Fruit fly (Drosophila melanogaster) whole organism, embryonic: ENCODE measurements around the gene CG6610.

Experiments
- B-H1 ChIP-seq: fragments of 200-800 bp; sonication (Bioruptor generic); IDR thresholded peaks from 3 replicates; pipeline ENCODE4 v1.3.6; 2022; ENCODE audit warnings: missing biosample characterization, missing genetic modification characterization
- CG1024 ChIP-seq: fragments of 200-800 bp; sonication (Bioruptor generic); IDR thresholded peaks from 2 replicates; pipeline ENCODE4 v1.3.6; 2022; ENCODE audit warnings: missing biosample characterization, missing genetic modification characterization
- CG10462 ChIP-seq: fragments of 200-800 bp; sonication (Bioruptor generic); optimal IDR thresholded peaks from 2 replicates; lab custom pipeline; 2016; ENCODE audit warnings: missing biosample characterization, missing genetic modification characterization
- CG10979 ChIP-seq: fragments of 200-800 bp; sonication (Bioruptor generic); optimal IDR thresholded peaks from 2 replicates; lab custom pipeline; 2018; ENCODE audit warnings: missing biosample characterization, mild to moderate bottlenecking, missing genetic modification characterization, moderate library complexity
- CG12391 ChIP-seq: fragments of 200-800 bp; sonication (Bioruptor generic); optimal IDR thresholded peaks from 3 replicates; lab custom pipeline; 2018; ENCODE audit warnings: missing biosample characterization, mild to moderate bottlenecking, missing genetic modification characterization, moderate library complexity
- CG13424 ChIP-seq: fragments of 200-800 bp; sonication (Bioruptor generic); optimal IDR thresholded peaks from 2 replicates; lab custom pipeline; 2019; ENCODE audit warnings: missing biosample characterization, mild to moderate bottlenecking, missing genetic modification characterization, moderate library complexity
- CG14860 ChIP-seq: fragments of 200-800 bp; sonication (Bioruptor generic); IDR thresholded peaks from 3 replicates; pipeline ENCODE4 v1.3.6; 2022; ENCODE audit warnings: missing biosample characterization, missing genetic modification characterization; ENCODE audit not compliant: partially characterized antibody
- CG18599 ChIP-seq: fragments of 200-800 bp; sonication (Bioruptor generic); optimal IDR thresholded peaks from 3 replicates; lab custom pipeline; 2017; ENCODE audit warnings: missing biosample characterization, missing genetic modification characterization, mild to moderate bottlenecking, moderate library complexity, missing genetic modification reagents
- CG2875 ChIP-seq: fragments of 200-800 bp; sonication (Bioruptor generic); optimal IDR thresholded peaks from 2 replicates; lab custom pipeline; 2017; ENCODE audit warnings: missing biosample characterization, mild to moderate bottlenecking, missing genetic modification characterization, missing genetic modification reagents
- CG32772 ChIP-seq: fragments of 200-800 bp; sonication (Bioruptor generic); IDR thresholded peaks from 2 replicates; pipeline ENCODE4 v1.3.6; 2022; ENCODE audit warnings: missing biosample characterization, missing genetic modification characterization
- CG33213 ChIP-seq: fragments of 200-800 bp; sonication (Bioruptor generic); optimal IDR thresholded peaks from 3 replicates; lab custom pipeline; 2016; ENCODE audit warnings: missing biosample characterization, missing genetic modification characterization
- CG3838 ChIP-seq: fragments of 200-800 bp; sonication (Bioruptor generic); optimal IDR thresholded peaks from 3 replicates; lab custom pipeline; 2016; ENCODE audit warnings: missing biosample characterization, missing genetic modification characterization
- CG42726 ChIP-seq: fragments of 200-800 bp; sonication (Bioruptor generic); IDR thresholded peaks from 2 replicates; pipeline ENCODE4 v1.3.6; 2022; ENCODE audit warnings: missing biosample characterization, missing genetic modification characterization; ENCODE audit not compliant: partially characterized antibody
- CG6683 ChIP-seq: fragments of 200-800 bp; sonication (Bioruptor generic); optimal IDR thresholded peaks from 2 replicates; lab custom pipeline; 2017; ENCODE audit warnings: missing biosample characterization, mild to moderate bottlenecking, missing genetic modification characterization, missing genetic modification reagents
- CG6791 ChIP-seq: fragments of 200-800 bp; sonication (Bioruptor generic); IDR thresholded peaks from 3 replicates; pipeline ENCODE4 v1.3.6; 2022; ENCODE audit warnings: missing biosample characterization, missing genetic modification characterization; ENCODE audit not compliant: partially characterized antibody
- CG6813 ChIP-seq: fragments of 200-800 bp; sonication (Bioruptor generic); optimal IDR thresholded peaks from 2 replicates; lab custom pipeline; 2017; ENCODE audit warnings: missing biosample characterization, missing genetic modification characterization, mild to moderate bottlenecking, moderate library complexity, missing genetic modification reagents
- CG6854 ChIP-seq: fragments of 200-800 bp; sonication (Bioruptor generic); optimal IDR thresholded peaks from 3 replicates; lab custom pipeline; 2017; ENCODE audit warnings: missing biosample characterization, mild to moderate bottlenecking, missing genetic modification characterization
- CG8765 ChIP-seq: fragments of 200-800 bp; sonication (Bioruptor generic); IDR thresholded peaks from 2 replicates; pipeline ENCODE4 v1.3.6; 2022; ENCODE audit warnings: missing biosample characterization, missing genetic modification characterization
- Dbx ChIP-seq: fragments of 200-800 bp; sonication (Bioruptor generic); IDR thresholded peaks from 3 replicates; pipeline ENCODE4 v1.3.6; 2022; ENCODE audit warnings: missing biosample characterization, missing genetic modification characterization
- Doc3 ChIP-seq: fragments of 200-800 bp; sonication (Bioruptor generic); IDR thresholded peaks from 3 replicates; pipeline ENCODE4 v1.3.6; 2022; ENCODE audit warnings: missing biosample characterization, missing genetic modification characterization; ENCODE audit not compliant: partially characterized antibody
- Fer3 ChIP-seq: fragments of 200-800 bp; sonication (Bioruptor generic); optimal IDR thresholded peaks from 2 replicates; lab custom pipeline; 2018; ENCODE audit warnings: missing biosample characterization, mild to moderate bottlenecking, missing genetic modification characterization, moderate library complexity
- H2.0 ChIP-seq: fragments of 200-800 bp; sonication (Bioruptor generic); IDR thresholded peaks from 2 replicates; pipeline ENCODE4 v1.3.6; 2022; ENCODE audit warnings: missing biosample characterization, missing genetic modification characterization
- Hmr ChIP-seq: fragments of 200-800 bp; sonication (Bioruptor generic); optimal IDR thresholded peaks from 3 replicates; lab custom pipeline; 2017; ENCODE audit warnings: mild to moderate bottlenecking, missing biosample characterization, missing genetic modification reagents, missing genetic modification characterization
- NFAT ChIP-seq: fragments of 200-800 bp; sonication (Bioruptor generic); IDR thresholded peaks from 2 replicates; pipeline ENCODE4 v1.3.6; 2022; ENCODE audit warnings: missing biosample characterization, missing genetic modification characterization
- Nf-YC ChIP-seq: fragments of 200-800 bp; optimal IDR thresholded peaks from 3 replicates; lab custom pipeline; 2019; ENCODE audit warnings: missing biosample characterization, mild to moderate bottlenecking, missing genetic modification characterization, moderate library complexity
- NfI ChIP-seq: fragments of 200-800 bp; sonication (Bioruptor generic); optimal IDR thresholded peaks from 3 replicates; lab custom pipeline; 2018; ENCODE audit warnings: missing biosample characterization, mild to moderate bottlenecking, missing genetic modification characterization, moderate library complexity
- Pdp1 ChIP-seq, 2 experiments: fragments of 200-800 bp; sonication (Bioruptor generic); optimal IDR thresholded peaks; 3 replicates each; lab custom pipeline; 2016; ENCODE audit warnings: missing biosample characterization in 2 of 2, missing genetic modification characterization in 2 of 2, mild to moderate bottlenecking in 1 of 2, moderate library complexity in 1 of 2
- Sin3A ChIP-seq: fragments of >200 bp; optimal IDR thresholded peaks from 2 replicates; lab custom pipeline; 2018
- Six4 ChIP-seq: fragments of 200-800 bp; sonication (Bioruptor generic); optimal IDR thresholded peaks from 2 replicates; lab custom pipeline; 2016; ENCODE audit warnings: missing biosample characterization, missing genetic modification characterization
- Sox102F ChIP-seq: fragments of 200-800 bp; sonication (Bioruptor generic); optimal IDR thresholded peaks from 2 replicates; lab custom pipeline; 2018; ENCODE audit warnings: missing biosample characterization, mild to moderate bottlenecking, missing genetic modification characterization, moderate library complexity
- Usf ChIP-seq: fragments of 200-800 bp; sonication (Bioruptor generic); optimal IDR thresholded peaks from 2 replicates; lab custom pipeline; 2017; ENCODE audit warnings: missing genotype, missing biosample characterization, missing genetic modification characterization
- Vsx1 ChIP-seq: fragments of 200-800 bp; sonication (Bioruptor generic); optimal IDR thresholded peaks from 2 replicates; lab custom pipeline; 2017; ENCODE audit warnings: missing biosample characterization, mild to moderate bottlenecking, missing genetic modification characterization, missing genetic modification reagents
- ash1 ChIP-seq: fragments of 200-800 bp; sonication (Bioruptor generic); optimal IDR thresholded peaks from 2 replicates; lab custom pipeline; 2018; ENCODE audit warnings: missing biosample characterization, mild to moderate bottlenecking, missing genetic modification characterization
- cad ChIP-seq: fragments of >200 bp; optimal IDR thresholded peaks from 2 replicates; lab custom pipeline; 2017; ENCODE audit warnings: missing biosample characterization, missing genetic modification characterization
- cas ChIP-seq: fragments of 200-800 bp; sonication (Bioruptor generic); IDR thresholded peaks from 2 replicates; pipeline ENCODE4 v1.3.6; 2022; ENCODE audit warnings: missing biosample characterization, missing genetic modification characterization
- cato ChIP-seq: fragments of 200-800 bp; sonication (Bioruptor generic); optimal IDR thresholded peaks from 2 replicates; lab custom pipeline; 2016; ENCODE audit warnings: missing biosample characterization, missing genetic modification characterization, borderline replicate concordance
- cg ChIP-seq: fragments of 200-800 bp; sonication (Bioruptor generic); optimal IDR thresholded peaks from 3 replicates; lab custom pipeline; 2019; ENCODE audit warnings: missing biosample characterization, mild to moderate bottlenecking, missing genetic modification characterization, moderate library complexity
- dpn ChIP-seq, 2 experiments: fragments of 200-800 bp; sonication (Bioruptor generic); optimal IDR thresholded peaks; 3 replicates each; lab custom pipeline; 2016; ENCODE audit warnings: missing biosample characterization in 2 of 2, missing genetic modification characterization in 2 of 2
- en ChIP-seq: fragments of 200-800 bp; sonication (Bioruptor generic); optimal IDR thresholded peaks from 2 replicates; lab custom pipeline; 2016; ENCODE audit warnings: missing biosample characterization, missing genetic modification characterization
- eve ChIP-seq, 2 experiments: fragments of >200 bp; optimal IDR thresholded peaks; 2 replicates each; lab custom pipeline; 2017; ENCODE audit warnings: missing biosample characterization in 2 of 2, missing genetic modification characterization in 2 of 2
- eyg ChIP-seq: fragments of 200-800 bp; sonication (Bioruptor generic); optimal IDR thresholded peaks from 3 replicates; lab custom pipeline; 2016; ENCODE audit warnings: missing biosample characterization, missing genetic modification characterization
- hth ChIP-seq: fragments of >200 bp; optimal IDR thresholded peaks from 2 replicates; lab custom pipeline; 2017; ENCODE audit warnings: inconsistent platforms
- kah ChIP-seq: fragments of 200-800 bp; sonication (Bioruptor generic); optimal IDR thresholded peaks from 2 replicates; lab custom pipeline; 2018; ENCODE audit warnings: missing biosample characterization, mild to moderate bottlenecking, missing genetic modification characterization
- rib ChIP-seq: fragments of 200-800 bp; sonication (Bioruptor generic); IDR thresholded peaks from 2 replicates; pipeline ENCODE4 v1.3.6; 2022; ENCODE audit warnings: missing biosample characterization, missing genetic modification characterization
- sd ChIP-seq: fragments of 200-800 bp; sonication (Bioruptor generic); optimal IDR thresholded peaks from 3 replicates; lab custom pipeline; 2018; ENCODE audit warnings: missing biosample characterization, mild to moderate bottlenecking, missing genetic modification characterization, moderate library complexity
- twi ChIP-seq: fragments of 200-800 bp; optimal IDR thresholded peaks from 2 replicates; lab custom pipeline; 2019; ENCODE audit warnings: missing biosample characterization, mild to moderate bottlenecking, missing genetic modification characterization, moderate library complexity
- vnd ChIP-seq: fragments of 200-800 bp; sonication (Bioruptor generic); IDR thresholded peaks from 3 replicates; pipeline ENCODE4 v1.3.6; 2022; ENCODE audit warnings: missing biosample characterization, missing genetic modification characterization; ENCODE audit not compliant: partially characterized antibody
- wdn ChIP-seq: fragments of 200-800 bp; sonication (Bioruptor generic); IDR thresholded peaks from 2 replicates; pipeline ENCODE4 v1.3.6; 2022; ENCODE audit warnings: missing biosample characterization, missing genetic modification characterization
- zen2 ChIP-seq: fragments of 200-800 bp; sonication (Bioruptor generic); IDR thresholded peaks from 3 replicates; pipeline ENCODE4 v1.3.6; 2022; ENCODE audit warnings: missing biosample characterization, missing genetic modification characterization; ENCODE audit not compliant: partially characterized antibody

The CG6610 gene

dm6 chr3L:6071454-6072189 lies 3.7 kb upstream of the CG6610 start, which contains the start of gene CG6602 (continued):
- TF ChIP-seq CG10462 (GFP tag; lab: Kevin White, UChicago): no peak
- no peak for TF ChIP-seq CG8765 (GFP tag; lab: Robert Waterston, UW)
- no peak for TF ChIP-seq eve (GFP tag; optimal IDR thresholded peaks at IDR 0.05; lab: Kevin White, UChicago)
- peak; percentile 86 for TF ChIP-seq Fer3 (tag; lab: Kevin White, UChicago)
- peak; percentile 52 for TF ChIP-seq CG12391
- peak; percentile 58 for TF ChIP-seq CG32772
- no peak for TF ChIP-seq CG3838
- peak; percentile 69 for TF ChIP-seq cas (GFP tag; lab: Robert Waterston, UW)
- peak; percentile 26 for TF ChIP-seq kah (GFP tag; lab: Kevin White, UChicago)
- TF ChIP-seq en (GFP tag; lab: Kevin White, UChicago): peak; percentile 13
- TF ChIP-seq CG6854 (GFP tag; lab: Kevin White, UChicago): peak; percentile 35
- TF ChIP-seq twi: no peak
- peak; percentile 32 to 76 for TF ChIP-seq dpn (GFP tag; optimal IDR thresholded peaks at IDR 0.05; lab: Kevin White, UChicago)
- peak; percentile 30 for TF ChIP-seq cato (GFP tag; lab: Kevin White, UChicago)
- TF ChIP-seq CG1024 (GFP tag; lab: Robert Waterston, UW): peak; percentile 77
- TF ChIP-seq CG14860 (GFP tag; lab: Robert Waterston, UW): no peak
- TF ChIP-seq Sox102F (GFP tag; lab: Kevin White, UChicago): peak; percentile 0
- peak; percentile 67 for TF ChIP-seq Usf (GFP tag; lab: Kevin White, UChicago)
- peak; percentile 65 for TF ChIP-seq B-H1 (GFP tag; lab: Robert Waterston, UW)
- TF ChIP-seq eyg (GFP tag; lab: Kevin White, UChicago): peak; percentile 45
- TF ChIP-seq hth (lab: Kevin White, UChicago): no peak
- peak; percentile 90 for TF ChIP-seq NfI
- peak; percentile 64 for TF ChIP-seq CG33213 (GFP tag; lab: Kevin White, UChicago)
- peak; percentile 33 to 41 for TF ChIP-seq Pdp1 (GFP tag; optimal IDR thresholded peaks at IDR 0.05; lab: Kevin White, UChicago)
- TF ChIP-seq CG42726 (GFP tag; lab: Robert Waterston, UW): peak; percentile 7; the same call in 1 of the 2 replicates
- TF ChIP-seq vnd: no peak
- peak; percentile 51 for TF ChIP-seq ash1 (GFP tag; lab: Kevin White, UChicago)
- TF ChIP-seq Hmr (GFP tag; lab: Kevin White, UChicago): peak; percentile 82
- TF ChIP-seq Nf-YC (tag; lab: Kevin White, UChicago): no peak
- no peak for TF ChIP-seq cad (GFP tag; lab: Kevin White, UChicago)
- TF ChIP-seq CG10979 (tag; lab: Kevin White, UChicago): peak; percentile 60
- TF ChIP-seq sd: no peak
- TF ChIP-seq CG18599 (GFP tag; lab: Kevin White, UChicago): peak; percentile 76
- TF ChIP-seq CG6791 (GFP tag; lab: Robert Waterston, UW): no peak
- peak; percentile 78 for TF ChIP-seq Dbx (GFP tag; lab: Robert Waterston, UW)
- no peak for TF ChIP-seq zen2 (GFP tag; lab: Robert Waterston, UW)
- TF ChIP-seq rib: peak; percentile 40; the same call in 1 of the 2 replicates
- no peak for TF ChIP-seq Doc3
- no peak for TF ChIP-seq cg (GFP tag; lab: Kevin White, UChicago)
- TF ChIP-seq CG2875 (GFP tag; lab: Kevin White, UChicago): peak; percentile 52
- peak; percentile 60 for TF ChIP-seq H2.0 (GFP tag; lab: Robert Waterston, UW)
- TF ChIP-seq NFAT: peak; percentile 87
- peak; percentile 9; the same call in 1 of the 2 replicates for TF ChIP-seq wdn
- no peak for TF ChIP-seq Sin3A (lab: Kevin White, UChicago)
- peak; percentile 16 for TF ChIP-seq CG13424 (tag; lab: Kevin White, UChicago)
- TF ChIP-seq Vsx1 (GFP tag; lab: Kevin White, UChicago): peak; percentile 63
- peak; percentile 72 for TF ChIP-seq CG6683 (GFP tag; lab: Kevin White, UChicago)
- TF ChIP-seq Six4 (GFP tag; lab: Kevin White, UChicago): peak; percentile 26
- TF ChIP-seq CG6813 (GFP tag; lab: Kevin White, UChicago): peak; percentile 74
